Fruit fly (Drosophila melanogaster) S2 (cell line): ENCODE measurements around the gene Mst85C.

ENCODE experiments used
- CG8478 ChIP-seq: fragments of >200 bp; optimal IDR thresholded peaks from 2 replicates; lab custom pipeline; 2018
- CTCF ChIP-seq, 2 experiments: fragments of >200 bp; optimal IDR thresholded peaks; 2 replicates each; lab custom pipeline; 2018

DNA sequence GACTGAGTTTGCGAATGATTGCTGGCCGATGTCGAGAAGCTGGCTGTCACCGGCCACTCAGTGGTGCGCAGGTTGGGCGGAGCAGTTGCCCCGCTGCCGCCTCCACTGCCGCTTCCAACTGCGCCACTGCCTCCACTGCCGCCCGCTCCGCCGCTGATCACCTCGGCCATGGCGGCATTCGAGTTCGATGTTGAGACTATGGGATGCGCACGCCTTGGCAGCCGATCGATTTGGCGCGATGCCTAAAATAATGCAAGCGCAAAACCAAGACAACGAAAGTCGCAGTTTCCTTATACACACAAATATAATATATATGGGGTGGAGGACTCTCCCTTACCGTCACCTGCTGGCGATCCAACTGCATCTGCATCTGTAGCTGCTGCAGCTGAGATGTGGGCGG, 36.7 kb upstream of the Mst85C start:
- TF ChIP-seq CTCF (optimal IDR thresholded peaks at IDR 0.05; lab: Kevin White, UChicago) = no peak
- TF ChIP-seq CG8478 (lab: Kevin White, UChicago) = no peak
